Fruit fly (Drosophila melanogaster) whole organism, embryonic: ENCODE results near the gene CG31103.
A peak's percentile ranks its signal among the peaks of the same experiment; 100 is the strongest.

Experiments
- Abd-B ChIP-seq: fragments of 200-800 bp; sonication (Bioruptor generic); optimal IDR thresholded peaks from 2 replicates; lab custom pipeline; 2018; ENCODE audit warnings: missing biosample characterization, mild to moderate bottlenecking, missing genetic modification characterization, moderate library complexity
- Asciz ChIP-seq: fragments of 200-800 bp; sonication (Bioruptor generic); optimal IDR thresholded peaks from 2 replicates; lab custom pipeline; 2017; ENCODE audit warnings: missing biosample characterization, mild to moderate bottlenecking, missing genetic modification characterization, missing genetic modification reagents
- Atf6 ChIP-seq: fragments of 200-800 bp; sonication (Bioruptor generic); IDR thresholded peaks from 2 replicates; pipeline ENCODE4 v1.3.6; 2022; ENCODE audit warnings: missing biosample characterization, missing genetic modification characterization
- CG10565 ChIP-seq: fragments of 200-800 bp; sonication (Bioruptor generic); optimal IDR thresholded peaks from 3 replicates; lab custom pipeline; 2016; ENCODE audit warnings: missing biosample characterization, mild to moderate bottlenecking, missing genetic modification characterization
- CG10654 ChIP-seq: fragments of 200-800 bp; sonication (Bioruptor generic); optimal IDR thresholded peaks from 2 replicates; lab custom pipeline; 2016; ENCODE audit warnings: missing biosample characterization, missing genetic modification characterization
- CG11093 ChIP-seq: fragments of 200-800 bp; sonication (Bioruptor generic); IDR thresholded peaks from 3 replicates; pipeline ENCODE4 v1.3.6; 2022; ENCODE audit warnings: missing biosample characterization, missing genetic modification characterization
- CG12155 ChIP-seq: fragments of 200-800 bp; sonication (Bioruptor generic); optimal IDR thresholded peaks from 3 replicates; lab custom pipeline; 2016; ENCODE audit warnings: missing biosample characterization, missing genetic modification characterization
- CG17612 ChIP-seq: fragments of 200-800 bp; sonication (Bioruptor generic); IDR thresholded peaks from 2 replicates; pipeline ENCODE4 v1.3.6; 2022; ENCODE audit warnings: missing biosample characterization, missing genetic modification characterization
- CG1792 ChIP-seq: fragments of 200-800 bp; sonication (Bioruptor generic); optimal IDR thresholded peaks from 2 replicates; lab custom pipeline; 2016; ENCODE audit warnings: missing biosample characterization, missing genetic modification characterization
- CG18476 ChIP-seq: fragments of 200-800 bp; sonication (Bioruptor generic); optimal IDR thresholded peaks from 2 replicates; lab custom pipeline; 2016; ENCODE audit warnings: missing biosample characterization, mild to moderate bottlenecking, missing genetic modification characterization
- CG2875 ChIP-seq: fragments of 200-800 bp; sonication (Bioruptor generic); optimal IDR thresholded peaks from 2 replicates; lab custom pipeline; 2017; ENCODE audit warnings: missing biosample characterization, mild to moderate bottlenecking, missing genetic modification characterization, missing genetic modification reagents
- CG3065 ChIP-seq: fragments of 200-800 bp; sonication (Bioruptor generic); optimal IDR thresholded peaks from 2 replicates; lab custom pipeline; 2016; ENCODE audit warnings: missing biosample characterization, missing genetic modification characterization
- CG3726 ChIP-seq: fragments of 200-800 bp; sonication (Bioruptor generic); IDR thresholded peaks from 3 replicates; pipeline ENCODE4, ENCODE4 v1.3.6; 2022; ENCODE audit warnings: missing biosample characterization, missing genetic modification characterization
- CG4404 ChIP-seq: fragments of 200-800 bp; sonication (Bioruptor generic); IDR thresholded peaks from 2 replicates; pipeline ENCODE4 v1.3.6; 2022; ENCODE audit warnings: missing biosample characterization, missing genetic modification characterization
- CG7357 ChIP-seq: fragments of 200-800 bp; sonication (Bioruptor generic); IDR thresholded peaks from 3 replicates; pipeline ENCODE4 v1.3.6; 2022; ENCODE audit warnings: missing biosample characterization, missing genetic modification characterization
- CG8478 ChIP-seq: fragments of >200 bp; optimal IDR thresholded peaks from 2 replicates; lab custom pipeline; 2018
- CG8924 ChIP-seq: fragments of 200-800 bp; optimal IDR thresholded peaks from 3 replicates; lab custom pipeline; 2019; ENCODE audit warnings: missing biosample characterization, mild to moderate bottlenecking, missing genetic modification characterization, moderate library complexity
- Dfd ChIP-seq, 2 experiments: fragments of >200 bp; optimal IDR thresholded peaks; 2 replicates each; lab custom pipeline; 2017; ENCODE audit warnings: missing biosample characterization in 2 of 2, missing genetic modification characterization in 2 of 2
- Doc3 ChIP-seq: fragments of 200-800 bp; sonication (Bioruptor generic); IDR thresholded peaks from 3 replicates; pipeline ENCODE4 v1.3.6; 2022; ENCODE audit warnings: missing biosample characterization, missing genetic modification characterization; ENCODE audit not compliant: partially characterized antibody
- Gug ChIP-seq: fragments of 200-800 bp; sonication (Bioruptor generic); IDR thresholded peaks from 4 replicates; pipeline ENCODE4 v1.3.6; 2022; ENCODE audit warnings: missing biosample characterization, missing genetic modification characterization
- HLH4C ChIP-seq: fragments of 200-800 bp; sonication (Bioruptor generic); IDR thresholded peaks from 3 replicates; pipeline ENCODE4 v1.3.6; 2022; ENCODE audit warnings: missing biosample characterization, missing genetic modification characterization; ENCODE audit not compliant: partially characterized antibody
- Jarid2 ChIP-seq: fragments of 200-800 bp; sonication (Bioruptor generic); optimal IDR thresholded peaks from 3 replicates; lab custom pipeline; 2017; ENCODE audit warnings: mild to moderate bottlenecking, missing biosample characterization, missing genetic modification reagents, missing genetic modification characterization
- Lim3 ChIP-seq: fragments of 200-800 bp; sonication (Bioruptor generic); IDR thresholded peaks from 2 replicates; pipeline ENCODE4 v1.3.6; 2022; ENCODE audit warnings: missing biosample characterization, missing genetic modification characterization
- Max ChIP-seq: fragments of 200-800 bp; sonication (Bioruptor generic); optimal IDR thresholded peaks from 2 replicates; lab custom pipeline; 2016; ENCODE audit warnings: missing biosample characterization, mild to moderate bottlenecking, missing genetic modification characterization
- Six4 ChIP-seq: fragments of 200-800 bp; sonication (Bioruptor generic); optimal IDR thresholded peaks from 2 replicates; lab custom pipeline; 2016; ENCODE audit warnings: missing biosample characterization, missing genetic modification characterization
- Sox100B ChIP-seq: fragments of 200-800 bp; sonication (Bioruptor generic); optimal IDR thresholded peaks from 3 replicates; lab custom pipeline; 2018; ENCODE audit warnings: missing biosample characterization, mild to moderate bottlenecking, missing genetic modification characterization
- ase ChIP-seq: fragments of 200-800 bp; sonication (Bioruptor generic); IDR thresholded peaks from 3 replicates; pipeline ENCODE4 v1.3.6; 2022; ENCODE audit warnings: missing biosample characterization, missing genetic modification characterization
- bab2 ChIP-seq: fragments of 200-800 bp; sonication (Bioruptor generic); optimal IDR thresholded peaks from 2 replicates; lab custom pipeline; 2016; ENCODE audit warnings: missing biosample characterization, missing genetic modification characterization
- crp ChIP-seq, 2 experiments: fragments of 200-800 bp; sonication (Bioruptor generic); optimal IDR thresholded peaks; 2 replicates in 1 of 2; 3 replicates in 1 of 2; lab custom pipeline; 2017; ENCODE audit warnings: missing biosample characterization in 2 of 2, missing genetic modification characterization in 2 of 2, mild to moderate bottlenecking in 1 of 2, moderate library complexity in 1 of 2
- dan ChIP-seq: fragments of 200-800 bp; sonication (Bioruptor generic); IDR thresholded peaks from 2 replicates; pipeline ENCODE4 v1.3.6; 2022; ENCODE audit warnings: missing biosample characterization, missing genetic modification characterization
- fd64A ChIP-seq: fragments of 200-800 bp; sonication (Bioruptor generic); optimal IDR thresholded peaks from 3 replicates; lab custom pipeline; 2018; ENCODE audit warnings: missing biosample characterization, mild to moderate bottlenecking, missing genetic modification characterization
- fu2 ChIP-seq: fragments of 200-800 bp; sonication (Bioruptor generic); optimal IDR thresholded peaks from 2 replicates; lab custom pipeline; 2016; ENCODE audit warnings: missing biosample characterization, missing genetic modification characterization
- gsb ChIP-seq: fragments of 200-800 bp; sonication (Bioruptor generic); IDR thresholded peaks from 2 replicates; pipeline ENCODE4 v1.3.6; 2022; ENCODE audit warnings: missing biosample characterization, missing genetic modification characterization
- gt ChIP-seq: fragments of 200-800 bp; sonication (Bioruptor generic); IDR thresholded peaks from 2 replicates; pipeline ENCODE4 v1.3.6; 2022; ENCODE audit warnings: missing biosample characterization, missing genetic modification characterization
- knrl ChIP-seq: fragments of 200-800 bp; sonication (Bioruptor generic); IDR thresholded peaks from 3 replicates; pipeline ENCODE4 v1.3.6; 2022; ENCODE audit warnings: missing biosample characterization, missing genetic modification characterization; ENCODE audit not compliant: partially characterized antibody
- maf-S ChIP-seq: fragments of 200-800 bp; sonication (Bioruptor generic); optimal IDR thresholded peaks from 2 replicates; lab custom pipeline; 2016; ENCODE audit warnings: missing biosample characterization, missing genetic modification characterization
- mam ChIP-seq: fragments of 200-800 bp; sonication (Bioruptor generic); optimal IDR thresholded peaks from 3 replicates; lab custom pipeline; 2016; ENCODE audit warnings: missing biosample characterization, missing genetic modification characterization
- mirr ChIP-seq: fragments of 200-800 bp; sonication (Bioruptor generic); optimal IDR thresholded peaks from 3 replicates; lab custom pipeline; 2018; ENCODE audit warnings: missing biosample characterization, mild to moderate bottlenecking, missing genetic modification characterization
- nerfin-1 ChIP-seq: fragments of 200-800 bp; sonication (Bioruptor generic); optimal IDR thresholded peaks from 3 replicates; lab custom pipeline; 2019; ENCODE audit warnings: missing biosample characterization, mild to moderate bottlenecking, missing genetic modification characterization, moderate library complexity
- nerfin-2 ChIP-seq: fragments of 200-800 bp; sonication (Bioruptor generic); IDR thresholded peaks from 2 replicates; pipeline ENCODE4 v1.3.6; 2022; ENCODE audit warnings: missing biosample characterization, missing genetic modification characterization; ENCODE audit not compliant: partially characterized antibody
- nom ChIP-seq: fragments of 200-800 bp; sonication (Bioruptor generic); optimal IDR thresholded peaks from 2 replicates; lab custom pipeline; 2017; ENCODE audit warnings: missing biosample characterization, missing genetic modification characterization, mild to moderate bottlenecking, moderate library complexity, missing genetic modification reagents
- pnt ChIP-seq: fragments of 200-800 bp; sonication (Bioruptor generic); optimal IDR thresholded peaks from 3 replicates; lab custom pipeline; 2016; ENCODE audit warnings: missing biosample characterization, missing genetic modification characterization
- salm ChIP-seq: fragments of 200-800 bp; sonication (Bioruptor generic); optimal IDR thresholded peaks from 2 replicates; lab custom pipeline; 2018; ENCODE audit warnings: missing biosample characterization, mild to moderate bottlenecking, missing genetic modification characterization
- slbo ChIP-seq: fragments of 200-800 bp; sonication (Bioruptor generic); IDR thresholded peaks from 2 replicates; pipeline ENCODE4 v1.3.6; 2022; ENCODE audit warnings: missing biosample characterization, missing genetic modification characterization
- stc ChIP-seq: fragments of 200-800 bp; sonication (Bioruptor generic); IDR thresholded peaks from 2 replicates; pipeline ENCODE4 v1.3.6; 2022; ENCODE audit warnings: missing biosample characterization, missing genetic modification characterization
- tgo ChIP-seq: fragments of 200-800 bp; sonication (Bioruptor generic); IDR thresholded peaks from 3 replicates; pipeline ENCODE4 v1.3.6; 2022; ENCODE audit warnings: missing biosample characterization, missing genetic modification characterization
- ttk ChIP-seq: fragments of 200-800 bp; sonication (Bioruptor generic); IDR thresholded peaks from 2 replicates; pipeline ENCODE4 v2.1.2; 2022; ENCODE audit warnings: missing biosample characterization, missing genetic modification characterization
- tup ChIP-seq: fragments of 200-800 bp; sonication (Bioruptor generic); optimal IDR thresholded peaks from 2 replicates; lab custom pipeline; 2016; ENCODE audit warnings: missing biosample characterization, mild to moderate bottlenecking, missing genetic modification characterization, moderate library complexity
- twi ChIP-seq: fragments of 200-800 bp; optimal IDR thresholded peaks from 2 replicates; lab custom pipeline; 2019; ENCODE audit warnings: missing biosample characterization, mild to moderate bottlenecking, missing genetic modification characterization, moderate library complexity
- tx ChIP-seq: fragments of 200-800 bp; sonication (Bioruptor generic); optimal IDR thresholded peaks from 2 replicates; lab custom pipeline; 2016; ENCODE audit warnings: missing biosample characterization, missing genetic modification characterization

The CG31103 gene

dm6 chr3R:25258628-25259240 lies 39.6 kb downstream of the CG31103 start, which contains the start of gene CG11857 (continued):
- TF ChIP-seq fu2 = peak; percentile 97
- peak; percentile 99 for TF ChIP-seq tgo (GFP tag; lab: Robert Waterston, UW)
- no peak for TF ChIP-seq CG8478 (lab: Kevin White, UChicago)
- TF ChIP-seq tx (GFP tag; lab: Kevin White, UChicago) = peak; percentile 96
- TF ChIP-seq CG2875 (GFP tag; lab: Kevin White, UChicago) = peak; percentile 90
- peak; percentile 97 for TF ChIP-seq Six4 (GFP tag; lab: Kevin White, UChicago)
- peak; percentile 95 for TF ChIP-seq nerfin-1 (tag; lab: Kevin White, UChicago)
- TF ChIP-seq pnt (GFP tag; lab: Kevin White, UChicago) = peak; percentile 97
- peak; percentile 100 for TF ChIP-seq Doc3 (GFP tag; lab: Robert Waterston, UW)
- TF ChIP-seq Gug (GFP tag; lab: Robert Waterston, UW) = peak; percentile 99
- TF ChIP-seq CG11093 (GFP tag; lab: Robert Waterston, UW) = peak; percentile 99
- peak; percentile 97 for TF ChIP-seq CG10654 (GFP tag; lab: Kevin White, UChicago)
- peak; percentile 100 for TF ChIP-seq CG4404 (GFP tag; lab: Robert Waterston, UW)
- TF ChIP-seq ase (GFP tag; lab: Robert Waterston, UW) = peak; percentile 99
- TF ChIP-seq tup (GFP tag; lab: Kevin White, UChicago) = peak; percentile 94
- peak in 1 of 2 experiments; percentile 82 for TF ChIP-seq Dfd (GFP tag; optimal IDR thresholded peaks at IDR 0.05; lab: Kevin White, UChicago)
- peak; percentile 91 for TF ChIP-seq CG10565 (GFP tag; lab: Kevin White, UChicago)
- peak; percentile 98 for TF ChIP-seq CG8924 (tag; lab: Kevin White, UChicago)
- peak; percentile 99 for TF ChIP-seq mam (GFP tag; lab: Kevin White, UChicago)
- peak; percentile 95 for TF ChIP-seq CG7357 (GFP tag; lab: Robert Waterston, UW)
- peak; percentile 80 for TF ChIP-seq nom
- TF ChIP-seq CG18476 (GFP tag; lab: Kevin White, UChicago) = peak; percentile 97
- peak in 1 of 2 experiments; percentile 72 for TF ChIP-seq crp (GFP tag; optimal IDR thresholded peaks at IDR 0.05; lab: Kevin White, UChicago)
- TF ChIP-seq nerfin-2 = peak; percentile 99
- TF ChIP-seq Sox100B (GFP tag; lab: Kevin White, UChicago) = peak; percentile 93
- peak; percentile 98 for TF ChIP-seq Atf6 (GFP tag; lab: Robert Waterston, UW)
- TF ChIP-seq CG17612 (GFP tag; lab: Robert Waterston, UW) = peak; percentile 97
- TF ChIP-seq maf-S (GFP tag; lab: Kevin White, UChicago) = peak; percentile 98
- TF ChIP-seq ttk (GFP tag; lab: Robert Waterston, UW) = peak; percentile 99
- peak; percentile 92 for TF ChIP-seq Asciz (GFP tag; lab: Kevin White, UChicago)
- peak; percentile 97 for TF ChIP-seq dan (GFP tag; lab: Robert Waterston, UW)
- peak; percentile 97 for TF ChIP-seq gsb (GFP tag; lab: Robert Waterston, UW)
- TF ChIP-seq fd64A (GFP tag; lab: Kevin White, UChicago) = peak; percentile 78
- TF ChIP-seq knrl (GFP tag; lab: Robert Waterston, UW) = peak; percentile 100
- TF ChIP-seq stc (GFP tag; lab: Robert Waterston, UW) = peak; percentile 98
- TF ChIP-seq twi (tag; lab: Kevin White, UChicago) = peak; percentile 96
- TF ChIP-seq salm (tag; lab: Kevin White, UChicago) = peak; percentile 88
- TF ChIP-seq HLH4C (GFP tag; lab: Robert Waterston, UW) = peak; percentile 99
- TF ChIP-seq mirr (GFP tag; lab: Kevin White, UChicago) = peak; percentile 95
- TF ChIP-seq CG1792 (GFP tag; lab: Kevin White, UChicago) = peak; percentile 95
- TF ChIP-seq gt = peak; percentile 98
- TF ChIP-seq Max (GFP tag; lab: Kevin White, UChicago) = peak; percentile 98
- peak; percentile 96 for TF ChIP-seq CG3065 (GFP tag; lab: Kevin White, UChicago)
- TF ChIP-seq Lim3 (GFP tag; lab: Robert Waterston, UW) = peak; percentile 95
- TF ChIP-seq bab2 (GFP tag; lab: Kevin White, UChicago) = peak; percentile 98
- TF ChIP-seq CG12155 (GFP tag; lab: Kevin White, UChicago) = peak; percentile 98
- peak; percentile 99 for TF ChIP-seq Abd-B (GFP tag; lab: Kevin White, UChicago)
- peak; percentile 96 for TF ChIP-seq CG3726
- TF ChIP-seq Jarid2 (GFP tag; lab: Kevin White, UChicago) = peak; percentile 84
- peak; percentile 100 for TF ChIP-seq slbo
